Fruit fly (Drosophila melanogaster) whole organism, embryonic: ENCODE measurements around the gene ath.
A peak's percentile ranks its signal among the peaks of the same experiment; 100 is the strongest.

Source experiments
- Atf3 ChIP-seq: fragments of 200-800 bp; sonication (Bioruptor generic); optimal IDR thresholded peaks from 3 replicates; lab custom pipeline; 2016; ENCODE audit warnings: missing biosample characterization, missing genetic modification characterization
- Bdp1 ChIP-seq: fragments of 200-800 bp; sonication (Bioruptor generic); optimal IDR thresholded peaks from 3 replicates; lab custom pipeline; 2016; ENCODE audit warnings: missing biosample characterization, missing genetic modification characterization
- CG10147 ChIP-seq: fragments of 200-800 bp; sonication (Bioruptor generic); optimal IDR thresholded peaks from 2 replicates; lab custom pipeline; 2019; ENCODE audit warnings: missing biosample characterization, mild to moderate bottlenecking, missing genetic modification characterization, moderate library complexity
- CG10267 ChIP-seq: fragments of 200-800 bp; sonication (Bioruptor generic); optimal IDR thresholded peaks from 2 replicates; lab custom pipeline; 2018; ENCODE audit warnings: missing biosample characterization, mild to moderate bottlenecking, missing genetic modification characterization, moderate library complexity
- CG10366 ChIP-seq: fragments of 200-800 bp; sonication (Bioruptor generic); IDR thresholded peaks from 2 replicates; pipeline ENCODE4 v1.3.6; 2022; ENCODE audit warnings: missing biosample characterization, missing genetic modification characterization
- CG10431 ChIP-seq: fragments of 200-800 bp; sonication (Bioruptor generic); optimal IDR thresholded peaks from 3 replicates; lab custom pipeline; 2018; ENCODE audit warnings: missing biosample characterization, mild to moderate bottlenecking, missing genetic modification characterization
- CG10565 ChIP-seq: fragments of 200-800 bp; sonication (Bioruptor generic); optimal IDR thresholded peaks from 3 replicates; lab custom pipeline; 2016; ENCODE audit warnings: missing biosample characterization, mild to moderate bottlenecking, missing genetic modification characterization
- CG11504 ChIP-seq: fragments of 200-800 bp; sonication (Bioruptor generic); optimal IDR thresholded peaks from 3 replicates; lab custom pipeline; 2019; ENCODE audit warnings: missing biosample characterization, mild to moderate bottlenecking, missing genetic modification characterization, moderate library complexity
- CG12391 ChIP-seq: fragments of 200-800 bp; sonication (Bioruptor generic); optimal IDR thresholded peaks from 3 replicates; lab custom pipeline; 2018; ENCODE audit warnings: missing biosample characterization, mild to moderate bottlenecking, missing genetic modification characterization, moderate library complexity
- CG12659 ChIP-seq: fragments of 200-800 bp; sonication (Bioruptor generic); optimal IDR thresholded peaks from 3 replicates; lab custom pipeline; 2017; ENCODE audit warnings: mild to moderate bottlenecking, missing biosample characterization, missing genetic modification reagents, missing genetic modification characterization
- CG12769 ChIP-seq: fragments of 200-800 bp; sonication (Bioruptor generic); optimal IDR thresholded peaks from 2 replicates; lab custom pipeline; 2019; ENCODE audit warnings: missing biosample characterization, mild to moderate bottlenecking, missing genetic modification characterization, moderate library complexity
- CG15479 ChIP-seq: fragments of 200-800 bp; sonication (Bioruptor generic); optimal IDR thresholded peaks from 3 replicates; lab custom pipeline; 2019; ENCODE audit warnings: missing biosample characterization, mild to moderate bottlenecking, missing genetic modification characterization, moderate library complexity
- CG15514 ChIP-seq: fragments of 200-800 bp; sonication (Bioruptor generic); optimal IDR thresholded peaks from 3 replicates; lab custom pipeline; 2017; ENCODE audit warnings: missing biosample characterization, missing genetic modification characterization, mild to moderate bottlenecking, moderate library complexity, missing genetic modification reagents
- CG2199 ChIP-seq: fragments of 200-800 bp; sonication (Bioruptor generic); IDR thresholded peaks from 3 replicates; pipeline ENCODE4 v1.3.6; 2022; ENCODE audit warnings: missing biosample characterization, missing genetic modification characterization
- CG2875 ChIP-seq: fragments of 200-800 bp; sonication (Bioruptor generic); optimal IDR thresholded peaks from 2 replicates; lab custom pipeline; 2017; ENCODE audit warnings: missing biosample characterization, mild to moderate bottlenecking, missing genetic modification characterization, missing genetic modification reagents
- CG2889 ChIP-seq: fragments of 200-800 bp; sonication (Bioruptor generic); IDR thresholded peaks from 3 replicates; pipeline ENCODE4 v1.3.6; 2022; ENCODE audit warnings: missing biosample characterization, missing genetic modification characterization
- CG4707 ChIP-seq: fragments of 200-800 bp; sonication (Bioruptor generic); optimal IDR thresholded peaks from 2 replicates; lab custom pipeline; 2018; ENCODE audit warnings: missing biosample characterization, mild to moderate bottlenecking, missing genetic modification characterization, moderate library complexity
- CG4854 ChIP-seq: fragments of 200-800 bp; sonication (Bioruptor generic); optimal IDR thresholded peaks from 2 replicates; lab custom pipeline; 2016; ENCODE audit warnings: missing biosample characterization, missing genetic modification characterization, inconsistent platforms
- CG6175 ChIP-seq: fragments of 200-800 bp; sonication (Bioruptor generic); IDR thresholded peaks from 3 replicates; pipeline ENCODE4 v1.3.6; 2022; ENCODE audit warnings: missing biosample characterization, missing genetic modification characterization
- CG7839 ChIP-seq: fragments of 200-800 bp; sonication (Bioruptor generic); optimal IDR thresholded peaks from 3 replicates; lab custom pipeline; 2018; ENCODE audit warnings: missing biosample characterization, mild to moderate bottlenecking, missing genetic modification characterization, moderate library complexity
- CG8089 ChIP-seq: fragments of 200-800 bp; sonication (Bioruptor generic); optimal IDR thresholded peaks from 3 replicates; lab custom pipeline; 2016; ENCODE audit warnings: missing biosample characterization, missing genetic modification characterization
- CG8924 ChIP-seq: fragments of 200-800 bp; optimal IDR thresholded peaks from 3 replicates; lab custom pipeline; 2019; ENCODE audit warnings: missing biosample characterization, mild to moderate bottlenecking, missing genetic modification characterization, moderate library complexity
- CkIIα-i1 ChIP-seq: fragments of 200-800 bp; sonication (Bioruptor generic); IDR thresholded peaks from 2 replicates; pipeline ENCODE4 v1.3.6; 2022; ENCODE audit warnings: missing biosample characterization, missing genetic modification characterization
- Dip3 ChIP-seq: fragments of 200-800 bp; sonication (Bioruptor generic); optimal IDR thresholded peaks from 3 replicates; lab custom pipeline; 2016; ENCODE audit warnings: missing biosample characterization, missing genetic modification characterization
- H2.0 ChIP-seq: fragments of 200-800 bp; sonication (Bioruptor generic); IDR thresholded peaks from 2 replicates; pipeline ENCODE4 v1.3.6; 2022; ENCODE audit warnings: missing biosample characterization, missing genetic modification characterization
- Lim3 ChIP-seq: fragments of 200-800 bp; sonication (Bioruptor generic); IDR thresholded peaks from 2 replicates; pipeline ENCODE4 v1.3.6; 2022; ENCODE audit warnings: missing biosample characterization, missing genetic modification characterization
- Mad ChIP-seq: fragments of 200-800 bp; sonication (Bioruptor generic); optimal IDR thresholded peaks from 2 replicates; lab custom pipeline; 2016; ENCODE audit warnings: missing biosample characterization, missing genetic modification characterization
- Myb ChIP-seq: fragments of 200-800 bp; sonication (Bioruptor generic); optimal IDR thresholded peaks from 2 replicates; lab custom pipeline; 2016; ENCODE audit warnings: missing biosample characterization, missing genetic modification characterization
- Oaz ChIP-seq: fragments of 200-800 bp; sonication (Bioruptor generic); IDR thresholded peaks from 2 replicates; pipeline ENCODE4 v1.3.6; 2022; ENCODE audit warnings: missing biosample characterization, missing genetic modification characterization
- YL-1 ChIP-seq: fragments of 200-800 bp; sonication (Bioruptor generic); optimal IDR thresholded peaks from 3 replicates; lab custom pipeline; 2017; ENCODE audit warnings: missing biosample characterization, mild to moderate bottlenecking, missing genetic modification characterization
- caup ChIP-seq: fragments of 200-800 bp; sonication (Bioruptor generic); optimal IDR thresholded peaks from 3 replicates; lab custom pipeline; 2017; ENCODE audit warnings: missing biosample characterization, mild to moderate bottlenecking, missing genetic modification characterization, moderate library complexity; ENCODE audit not compliant: severe bottlenecking
- chif ChIP-seq, 2 experiments: fragments of 200-800 bp; sonication (Bioruptor generic); optimal IDR thresholded peaks; 3 replicates each; lab custom pipeline; 2016; ENCODE audit warnings: missing biosample characterization in 2 of 2, missing genetic modification characterization in 2 of 2
- crp ChIP-seq, 2 experiments: fragments of 200-800 bp; sonication (Bioruptor generic); optimal IDR thresholded peaks; 2 replicates in 1 of 2; 3 replicates in 1 of 2; lab custom pipeline; 2017; ENCODE audit warnings: missing biosample characterization in 2 of 2, missing genetic modification characterization in 2 of 2, mild to moderate bottlenecking in 1 of 2, moderate library complexity in 1 of 2
- ems ChIP-seq: fragments of 200-800 bp; sonication (Bioruptor generic); optimal IDR thresholded peaks from 3 replicates; lab custom pipeline; 2016; ENCODE audit warnings: missing biosample characterization, missing genetic modification characterization
- fd102C ChIP-seq: fragments of 200-800 bp; sonication (Bioruptor generic); optimal IDR thresholded peaks from 2 replicates; lab custom pipeline; 2018; ENCODE audit warnings: missing biosample characterization, mild to moderate bottlenecking, missing genetic modification characterization, moderate library complexity
- gcm ChIP-seq: fragments of 200-800 bp; sonication (Bioruptor generic); optimal IDR thresholded peaks from 2 replicates; lab custom pipeline; 2019; ENCODE audit warnings: missing biosample characterization, mild to moderate bottlenecking, missing genetic modification characterization, moderate library complexity
- gro ChIP-seq: fragments of 200-800 bp; sonication (Bioruptor generic); optimal IDR thresholded peaks from 2 replicates; lab custom pipeline; 2016; ENCODE audit warnings: missing biosample characterization, missing genetic modification characterization
- ind ChIP-seq: fragments of 200-800 bp; sonication (Bioruptor generic); optimal IDR thresholded peaks from 3 replicates; lab custom pipeline; 2016; ENCODE audit warnings: missing biosample characterization, missing genetic modification characterization
- kni ChIP-seq: fragments of 200-800 bp; sonication (Bioruptor generic); optimal IDR thresholded peaks from 3 replicates; lab custom pipeline; 2017; ENCODE audit warnings: mild to moderate bottlenecking, missing biosample characterization, missing genetic modification reagents, missing genetic modification characterization
- lola ChIP-seq, 3 experiments: fragments of >200 bp in 2 of 3; fragments of 200-800 bp in 1 of 3; sonication (Bioruptor generic) in 1 of 3; optimal IDR thresholded peaks; 2 replicates each; lab custom pipeline; 2017 to 2019; ENCODE audit warnings: missing biosample characterization in 3 of 3, missing genetic modification characterization in 3 of 3, mild to moderate bottlenecking in 1 of 3, moderate library complexity in 1 of 3
- pan ChIP-seq, 4 experiments: fragments of >200 bp in 3 of 4; fragments of 200-800 bp in 1 of 4; sonication (Bioruptor generic) in 1 of 4; optimal IDR thresholded peaks in 3 of 4; IDR thresholded peaks in 1 of 4; 2 replicates each; pipeline versions ENCODE4 v1.3.6 to Lab custom; 2017 to 2022; ENCODE audit warnings: missing biosample characterization in 2 of 4, missing genetic modification characterization in 2 of 4, mixed read lengths in 1 of 4
- pho ChIP-seq: fragments of 200-800 bp; sonication (Bioruptor generic); optimal IDR thresholded peaks from 2 replicates; lab custom pipeline; 2016; ENCODE audit warnings: missing biosample characterization, missing genetic modification characterization
- sc ChIP-seq, 3 experiments: fragments of >200 bp in 2 of 3; fragments of 200-800 bp in 1 of 3; sonication (Bioruptor generic) in 1 of 3; optimal IDR thresholded peaks; 2 replicates in 2 of 3; 3 replicates in 1 of 3; lab custom pipeline; 2017; ENCODE audit warnings: mild to moderate bottlenecking in 1 of 3, missing biosample characterization in 1 of 3, missing genetic modification characterization in 1 of 3, missing genetic modification reagents in 1 of 3
- slou ChIP-seq: fragments of 200-800 bp; sonication (Bioruptor generic); optimal IDR thresholded peaks from 3 replicates; lab custom pipeline; 2016; ENCODE audit warnings: missing biosample characterization, missing genetic modification characterization
- sob ChIP-seq: fragments of 200-800 bp; sonication (Bioruptor generic); IDR thresholded peaks from 2 replicates; pipeline ENCODE4 v1.3.6; 2022; ENCODE audit warnings: missing biosample characterization, missing genetic modification characterization
- tx ChIP-seq: fragments of 200-800 bp; sonication (Bioruptor generic); optimal IDR thresholded peaks from 2 replicates; lab custom pipeline; 2016; ENCODE audit warnings: missing biosample characterization, missing genetic modification characterization
- vfl ChIP-seq: fragments of 200-800 bp; sonication (Bioruptor generic); optimal IDR thresholded peaks from 2 replicates; lab custom pipeline; 2016; ENCODE audit warnings: missing biosample characterization, missing genetic modification characterization

The ath gene

DNA sequence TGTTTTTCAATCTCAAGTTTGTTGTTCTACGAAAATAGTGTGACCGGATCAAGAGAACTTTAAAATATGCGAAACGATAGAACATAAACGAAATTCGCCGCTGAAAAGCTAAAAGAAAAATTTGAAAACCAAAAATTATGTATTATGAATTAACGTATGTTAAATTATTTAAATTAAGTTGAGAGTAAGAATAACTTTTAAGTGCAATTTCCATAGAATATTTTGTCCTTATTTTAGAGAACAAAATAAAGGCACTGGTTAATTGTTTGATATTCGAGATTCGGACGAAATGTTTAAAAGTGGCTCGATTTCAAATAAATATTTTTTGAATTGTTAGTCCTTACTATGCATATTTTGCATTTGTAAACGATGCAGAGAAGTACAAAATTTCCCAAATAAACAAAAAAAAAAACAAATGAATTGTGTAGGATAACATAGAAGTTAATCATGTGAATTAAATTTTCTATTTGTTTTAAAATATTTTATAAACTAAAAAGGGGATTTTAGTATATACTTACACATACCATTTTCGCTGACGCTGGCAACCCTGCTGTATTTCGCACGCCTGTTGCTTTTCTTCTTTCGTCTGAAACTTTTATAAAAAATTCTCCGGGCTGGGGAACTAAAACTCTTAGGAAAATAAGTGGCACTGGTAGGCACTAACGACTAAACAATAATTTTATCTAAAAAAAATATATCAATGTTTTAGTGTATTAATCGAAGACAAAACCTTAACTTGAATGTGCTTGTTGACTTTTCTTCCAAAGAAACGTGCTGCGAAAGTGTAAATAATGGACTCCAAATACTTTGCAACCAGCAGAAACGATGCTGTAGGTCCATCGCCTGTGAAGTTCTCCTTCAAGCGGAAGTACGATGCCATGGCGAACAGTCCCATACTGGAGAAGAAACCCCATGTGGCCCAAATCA lies at the start of gene ath, which contains the start of gene CG5727 (continued):
- TF ChIP-seq vfl (no peak), CG11504 (tag; lab: Kevin White, UChicago) (no peak), Oaz (GFP tag; lab: Robert Waterston, UW) (no peak), CG12391 (tag; lab: Kevin White, UChicago) (peak; percentile 32), Mad (GFP tag; lab: Kevin White, UChicago) (no peak), tx (GFP tag; lab: Kevin White, UChicago) (no peak), sc (optimal IDR thresholded peaks at IDR 0.05; lab: Kevin White, UChicago) (no peak), sc (GFP tag; optimal IDR thresholded peaks at IDR 0.05; lab: Kevin White, UChicago) (no peak), pho (no peak), CG4854 (GFP tag; lab: Kevin White, UChicago) (no peak), CG10565 (GFP tag; lab: Kevin White, UChicago) (no peak), CG15479 (GFP tag; lab: Kevin White, UChicago) (no peak), H2.0 (GFP tag; lab: Robert Waterston, UW) (no peak), CG15514 (GFP tag; lab: Kevin White, UChicago) (no peak), sob (GFP tag; lab: Robert Waterston, UW) (no peak), CG6175 (GFP tag; lab: Robert Waterston, UW) (no peak), CG2199 (no peak), chif (GFP tag; optimal IDR thresholded peaks at IDR 0.05; lab: Kevin White, UChicago) (no peak), CkIIα-i1 (GFP tag; lab: Robert Waterston, UW) (no peak), ems (GFP tag; lab: Kevin White, UChicago) (no peak), slou (GFP tag; lab: Kevin White, UChicago) (no peak), CG8924 (tag; lab: Kevin White, UChicago) (no peak), gcm (GFP tag; lab: Kevin White, UChicago) (no peak), Bdp1 (GFP tag; lab: Kevin White, UChicago) (no peak), CG2889 (GFP tag; lab: Robert Waterston, UW) (no peak), gro (no peak), CG2875 (GFP tag; lab: Kevin White, UChicago) (no peak), CG8089 (no peak), Lim3 (no peak), CG10267 (peak; percentile 6), Dip3 (no peak), crp (GFP tag; optimal IDR thresholded peaks at IDR 0.05; lab: Kevin White, UChicago) (no peak), CG4707 (GFP tag; lab: Kevin White, UChicago) (no peak), ind (no peak), Myb (no peak), fd102C (GFP tag; lab: Kevin White, UChicago) (no peak), CG10147 (GFP tag; lab: Kevin White, UChicago) (no peak), CG10431 (GFP tag; lab: Kevin White, UChicago) (no peak), kni (GFP tag; lab: Kevin White, UChicago) (no peak), Atf3 (no peak), pan (optimal IDR thresholded peaks at IDR 0.05; lab: Kevin White, UChicago) (no peak), pan (GFP tag; optimal IDR thresholded peaks at IDR 0.05 in 1 of 2, IDR thresholded peaks at IDR 0.05 in 1 of 2) (no peak), YL-1 (GFP tag; lab: Kevin White, UChicago) (peak; percentile 35), lola (GFP tag; optimal IDR thresholded peaks at IDR 0.05; lab: Kevin White, UChicago) (peak in 1 of 3 experiments; percentile 40), CG12769 (tag; lab: Kevin White, UChicago) (no peak), CG7839 (tag; lab: Kevin White, UChicago) (no peak), caup (GFP tag; lab: Kevin White, UChicago) (no peak), CG12659 (GFP tag; lab: Kevin White, UChicago) (peak; percentile 28), CG10366 (GFP tag; lab: Robert Waterston, UW) (no peak)
